Worm (Caenorhabditis elegans): ENCODE data around the gene pqn-13.
A peak's percentile ranks its signal among the peaks of the same experiment; 100 is the strongest.

DNA sequence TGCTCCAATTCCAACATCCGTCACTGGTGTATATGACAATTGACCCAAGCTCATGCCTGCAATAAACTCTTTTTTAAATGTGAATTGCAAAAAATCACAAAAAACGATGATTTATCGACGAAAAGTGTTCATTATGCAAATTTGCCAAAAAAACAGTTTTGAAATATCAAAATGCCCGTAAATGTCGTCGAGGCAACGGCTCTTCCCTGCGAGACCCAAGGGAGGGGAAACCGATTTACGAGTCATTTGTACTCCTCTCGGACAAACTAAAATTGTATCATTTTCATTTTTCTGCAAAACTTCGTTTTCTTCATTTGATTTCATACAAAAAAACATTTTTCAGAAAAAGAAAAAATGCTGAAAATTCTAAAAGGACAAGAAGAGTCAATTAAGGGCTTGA lies 8.6 kb upstream of the pqn-13 start, which contains the start of the genes hmgs-1 and F25B4.4:
- no peak for TF ChIP-seq daf-19 (GFP tag; conservative IDR thresholded peaks at IDR 0.05)
- TF ChIP-seq aly-2 (tag; optimal IDR thresholded peaks at IDR 0.05): no peak
- peak; percentile 94 for TF ChIP-seq dve-1 (tag; optimal IDR thresholded peaks at IDR 0.05; ENCODE audit: insufficient read depth)
- no peak for TF ChIP-seq zag-1 (tag; optimal IDR thresholded peaks at IDR 0.05)
- peak; percentile 62 for TF ChIP-seq ama-1 (optimal IDR thresholded peaks at IDR 0.05)
